Worm (Caenorhabditis elegans) whole organism, L2 larva: Measurements from ENCODE around the gene spat-1.

ENCODE experiments used
- C34F6.9 ChIP-seq: fragments of 150-350 bp; optimal IDR thresholded peaks from 2 replicates; lab custom pipeline; 2014; ENCODE audit warnings: missing biosample characterization, missing genetic modification characterization
- F13H6.1 ChIP-seq: sonication (generic microtip); optimal IDR thresholded peaks from 2 replicates; lab custom pipeline; 2016; ENCODE audit warnings: missing genetic modification characterization, missing compliant biosample characterization
- R02D3.7 ChIP-seq: fragments of 150-350 bp; optimal IDR thresholded peaks from 2 replicates; lab custom pipeline; 2014; ENCODE audit warnings: missing biosample characterization, missing genetic modification characterization
- Y55F3AM.14 ChIP-seq: fragments of 200-800 bp; sonication (Bioruptor generic); optimal IDR thresholded peaks from 2 replicates; lab custom pipeline; 2018; ENCODE audit warnings: mild to moderate bottlenecking, missing genetic modification characterization, missing compliant biosample characterization
- ZK546.5 ChIP-seq: sonication (generic microtip); optimal IDR thresholded peaks from 2 replicates; lab custom pipeline; 2017; ENCODE audit warnings: missing biosample characterization, missing genetic modification characterization
- alr-1 ChIP-seq: fragments of 150-350 bp; optimal IDR thresholded peaks from 2 replicates; lab custom pipeline; 2014; ENCODE audit warnings: missing biosample characterization, missing genetic modification characterization
- aly-2 ChIP-seq: fragments of 150-350 bp; optimal IDR thresholded peaks from 2 replicates; lab custom pipeline; 2014; ENCODE audit warnings: missing biosample characterization, missing genetic modification characterization
- ama-1 ChIP-seq: fragments of 150-350 bp; optimal IDR thresholded peaks from 2 replicates; lab custom pipeline; 2018; ENCODE audit warnings: inconsistent platforms
- blmp-1 ChIP-seq: sonication (generic microtip); optimal IDR thresholded peaks from 2 replicates; lab custom pipeline; 2017; ENCODE audit warnings: missing genetic modification characterization, mild to moderate bottlenecking, missing compliant biosample characterization, antibody characterized with exemption, moderate library complexity; ENCODE audit not compliant: insufficient read depth
- ceh-16 ChIP-seq: fragments of 150-350 bp; optimal IDR thresholded peaks from 2 replicates; lab custom pipeline; 2014; ENCODE audit warnings: missing biosample characterization, missing genetic modification characterization
- ceh-82 ChIP-seq: fragments of 150-350 bp; optimal IDR thresholded peaks from 2 replicates; lab custom pipeline; 2014; ENCODE audit warnings: missing biosample characterization, missing genetic modification characterization
- crh-2 ChIP-seq: sonication (generic microtip); optimal IDR thresholded peaks from 2 replicates; lab custom pipeline; 2017; ENCODE audit warnings: missing biosample characterization, missing genetic modification characterization
- dmd-4 ChIP-seq: sonication (generic microtip); optimal IDR thresholded peaks from 2 replicates; lab custom pipeline; 2017; ENCODE audit warnings: missing biosample characterization, missing genetic modification characterization
- egl-27 ChIP-seq: sonication (generic microtip); optimal IDR thresholded peaks from 3 replicates; lab custom pipeline; 2017; ENCODE audit warnings: missing biosample characterization, missing genetic modification reagents, missing genetic modification characterization
- elt-1 ChIP-seq: fragments of 150-350 bp; optimal IDR thresholded peaks from 2 replicates; lab custom pipeline; 2014; ENCODE audit warnings: missing biosample characterization, missing genetic modification characterization
- elt-3 ChIP-seq: sonication (generic microtip); optimal IDR thresholded peaks from 2 replicates; lab custom pipeline; 2017; ENCODE audit warnings: missing biosample characterization, missing genetic modification characterization
- fos-1 ChIP-seq: fragments of 150-350 bp; optimal IDR thresholded peaks from 2 replicates; lab custom pipeline; 2014; ENCODE audit warnings: missing biosample characterization, missing genetic modification characterization
- gmeb-1 ChIP-seq: fragments of 150-350 bp; optimal IDR thresholded peaks from 2 replicates; lab custom pipeline; 2014; ENCODE audit warnings: missing biosample characterization, missing genetic modification characterization
- lin-11 ChIP-seq: fragments of 150-350 bp; sonication (generic microtip); optimal IDR thresholded peaks from 2 replicates; lab custom pipeline; 2014; ENCODE audit warnings: missing biosample characterization, missing genetic modification characterization, inconsistent platforms, mixed read lengths
- lin-13 ChIP-seq: fragments of 150-350 bp; optimal IDR thresholded peaks from 2 replicates; lab custom pipeline; 2014; ENCODE audit warnings: missing biosample characterization, missing genetic modification reagents, missing genetic modification characterization
- lin-39 ChIP-seq: fragments of 150-350 bp; optimal IDR thresholded peaks from 2 replicates; lab custom pipeline; 2014; ENCODE audit warnings: missing biosample characterization, missing genetic modification reagents, missing genetic modification characterization
- lsy-2 ChIP-seq, 2 experiments: fragments of 150-350 bp in 1 of 2; sonication (generic microtip) in 1 of 2; optimal IDR thresholded peaks; 2 replicates each; lab custom pipeline; 2014 to 2017; ENCODE audit warnings: missing biosample characterization in 2 of 2, missing genetic modification characterization in 2 of 2
- mab-5 ChIP-seq: fragments of 150-350 bp; optimal IDR thresholded peaks from 2 replicates; lab custom pipeline; 2014; ENCODE audit warnings: missing biosample characterization, missing genetic modification characterization
- mbf-1 ChIP-seq: sonication (generic microtip); optimal IDR thresholded peaks from 2 replicates; lab custom pipeline; 2017; ENCODE audit warnings: missing biosample characterization, missing genetic modification characterization
- mdl-1 ChIP-seq, 2 experiments: fragments of 150-350 bp in 1 of 2; sonication (generic microtip) in 1 of 2; optimal IDR thresholded peaks; 2 replicates each; lab custom pipeline; 2017; ENCODE audit warnings: missing biosample characterization in 2 of 2, missing genetic modification characterization in 2 of 2
- nhr-10 ChIP-seq: sonication (generic microtip); optimal IDR thresholded peaks from 2 replicates; lab custom pipeline; 2017; ENCODE audit warnings: missing biosample characterization, missing genetic modification characterization
- nhr-11 ChIP-seq: fragments of 150-350 bp; optimal IDR thresholded peaks from 2 replicates; lab custom pipeline; 2014; ENCODE audit warnings: missing biosample characterization, missing genetic modification characterization
- nhr-12 ChIP-seq: fragments of 150-350 bp; optimal IDR thresholded peaks from 2 replicates; lab custom pipeline; 2014; ENCODE audit warnings: missing biosample characterization, missing genetic modification characterization
- nhr-129 ChIP-seq: fragments of 150-350 bp; optimal IDR thresholded peaks from 2 replicates; lab custom pipeline; 2014; ENCODE audit warnings: missing biosample characterization, missing genetic modification characterization
- nhr-21 ChIP-seq: fragments of 150-350 bp; optimal IDR thresholded peaks from 2 replicates; lab custom pipeline; 2014; ENCODE audit warnings: missing biosample characterization, missing genetic modification characterization
- nhr-23 ChIP-seq: fragments of 150-350 bp; optimal IDR thresholded peaks from 2 replicates; lab custom pipeline; 2014; ENCODE audit warnings: missing biosample characterization, missing genetic modification reagents, missing genetic modification characterization
- nhr-237 ChIP-seq: fragments of 150-350 bp; optimal IDR thresholded peaks from 2 replicates; lab custom pipeline; 2014; ENCODE audit warnings: missing biosample characterization, missing genetic modification characterization
- nhr-25 ChIP-seq: fragments of 150-350 bp; sonication (generic microtip); optimal IDR thresholded peaks from 3 replicates; lab custom pipeline; 2014; ENCODE audit warnings: missing biosample characterization, missing genetic modification characterization
- nhr-6 ChIP-seq: fragments of 150-350 bp; optimal IDR thresholded peaks from 2 replicates; lab custom pipeline; 2014; ENCODE audit warnings: missing biosample characterization, missing genetic modification characterization
- nhr-77 ChIP-seq: fragments of 150-350 bp; optimal IDR thresholded peaks from 2 replicates; lab custom pipeline; 2014; ENCODE audit warnings: missing biosample characterization, missing genetic modification characterization
- peb-1 ChIP-seq: fragments of 150-350 bp; optimal IDR thresholded peaks from 2 replicates; lab custom pipeline; 2014; ENCODE audit warnings: missing biosample characterization, missing genetic modification characterization
- sem-4 ChIP-seq: fragments of 150-350 bp; optimal IDR thresholded peaks from 2 replicates; lab custom pipeline; 2014; ENCODE audit warnings: missing biosample characterization, missing genetic modification reagents, missing genetic modification characterization
- skn-1 ChIP-seq: sonication (generic microtip); optimal IDR thresholded peaks from 2 replicates; lab custom pipeline; 2017; ENCODE audit warnings: missing biosample characterization, missing genetic modification characterization
- sma-3 ChIP-seq: sonication (generic microtip); optimal IDR thresholded peaks from 2 replicates; lab custom pipeline; 2016; ENCODE audit warnings: missing genetic modification reagents, missing genetic modification characterization, missing compliant biosample characterization
- sma-9 ChIP-seq, 2 experiments: fragments of 150-350 bp in 1 of 2; sonication (generic microtip) in 1 of 2; optimal IDR thresholded peaks; 2 replicates each; lab custom pipeline; 2014 to 2016; ENCODE audit warnings: missing genetic modification characterization in 2 of 2, mild to moderate bottlenecking in 1 of 2, missing biosample characterization in 1 of 2, missing compliant biosample characterization in 1 of 2, missing genetic modification reagents in 1 of 2, moderate library complexity in 1 of 2
- snpc-4 ChIP-seq: fragments of 150-350 bp; optimal IDR thresholded peaks from 2 replicates; lab custom pipeline; 2014; ENCODE audit warnings: missing biosample characterization, missing genetic modification characterization
- unc-39 ChIP-seq: fragments of 150-350 bp; optimal IDR thresholded peaks from 2 replicates; lab custom pipeline; 2014; ENCODE audit warnings: missing biosample characterization, missing genetic modification characterization
- unc-55 ChIP-seq: fragments of 150-350 bp; sonication (generic microtip); optimal IDR thresholded peaks from 3 replicates; lab custom pipeline; 2014; ENCODE audit warnings: missing biosample characterization, missing genetic modification reagents, missing genetic modification characterization
- unc-62 ChIP-seq: fragments of 150-350 bp; optimal IDR thresholded peaks from 2 replicates; lab custom pipeline; 2014; ENCODE audit warnings: missing biosample characterization, missing genetic modification reagents, missing genetic modification characterization
- zag-1 ChIP-seq: fragments of 150-350 bp; optimal IDR thresholded peaks from 2 replicates; lab custom pipeline; 2014; ENCODE audit warnings: missing biosample characterization, missing genetic modification characterization
- ztf-1 ChIP-seq: fragments of 200-800 bp; sonication (Bioruptor generic); conservative IDR thresholded peaks from 2 replicates; pipeline ENCODE4 v1.3.6; 2022; ENCODE audit warnings: missing genetic modification characterization, missing compliant biosample characterization
- ztf-11 ChIP-seq: sonication (generic microtip); optimal IDR thresholded peaks from 2 replicates; lab custom pipeline; 2017; ENCODE audit warnings: missing biosample characterization, missing genetic modification characterization
- ztf-4 ChIP-seq: fragments of 150-350 bp; optimal IDR thresholded peaks from 2 replicates; lab custom pipeline; 2014; ENCODE audit warnings: missing biosample characterization, missing genetic modification characterization

Gene spat-1

ce11 chrII:14496809-14497208 lies 31.7 kb upstream of the spat-1 start:
- peak; percentile 61 for TF ChIP-seq C34F6.9 (tag; lab: Kevin White, UChicago)
- no peak for TF ChIP-seq unc-39
- peak; percentile 86 for TF ChIP-seq nhr-129
- TF ChIP-seq unc-55, result peak; percentile 66
- peak; percentile 88 for TF ChIP-seq crh-2 (tag; lab: Kevin White, UChicago)
- TF ChIP-seq lin-11, result peak; percentile 46
- TF ChIP-seq blmp-1, result peak; percentile 54
- TF ChIP-seq dmd-4 (tag; lab: Kevin White, UChicago), result no peak
- no peak for TF ChIP-seq R02D3.7
- TF ChIP-seq nhr-11 (tag; lab: Kevin White, UChicago), result no peak
- no peak for TF ChIP-seq elt-1 (tag; lab: Kevin White, UChicago)
- TF ChIP-seq skn-1 (tag; lab: Kevin White, UChicago), result peak; percentile 14
- TF ChIP-seq ztf-11 (tag; lab: Kevin White, UChicago), result no peak
- no peak for TF ChIP-seq aly-2 (tag; lab: Kevin White, UChicago)
- no peak for TF ChIP-seq nhr-6 (tag; lab: Kevin White, UChicago)
- peak; percentile 81 for TF ChIP-seq snpc-4 (tag; lab: Kevin White, UChicago)
- peak; percentile 91 for TF ChIP-seq sma-3
- no peak for TF ChIP-seq zag-1 (tag; lab: Kevin White, UChicago)
- no peak for TF ChIP-seq ztf-1 (GFP tag; lab: Robert Waterston, UW)
- TF ChIP-seq nhr-23 (tag; lab: Kevin White, UChicago), result peak; percentile 53
- no peak for TF ChIP-seq nhr-10 (tag; lab: Kevin White, UChicago)
- peak in 1 of 2 experiments; percentile 60 for TF ChIP-seq mdl-1 (tag; optimal IDR thresholded peaks at IDR 0.05; lab: Kevin White, UChicago)
- peak; percentile 70 for TF ChIP-seq F13H6.1 (tag; lab: Kevin White, UChicago)
- no peak for TF ChIP-seq elt-3 (tag; lab: Kevin White, UChicago)
- peak; percentile 62 to 72 for TF ChIP-seq lsy-2 (tag; optimal IDR thresholded peaks at IDR 0.05; lab: Kevin White, UChicago)
- TF ChIP-seq peb-1 (tag; lab: Kevin White, UChicago), result no peak
- TF ChIP-seq mbf-1, result peak; percentile 21
- no peak for TF ChIP-seq ama-1 (lab: Kevin White, UChicago)
- TF ChIP-seq Y55F3AM.14 (GFP tag; lab: Kevin White, UChicago), result peak; percentile 62
- TF ChIP-seq nhr-77, result peak; percentile 84
- no peak for TF ChIP-seq unc-62 (GFP tag; lab: Kevin White, UChicago)
- TF ChIP-seq sma-9 (GFP tag; optimal IDR thresholded peaks at IDR 0.05; lab: Kevin White, UChicago), result peak; percentile 78
- TF ChIP-seq sma-9 (tag; optimal IDR thresholded peaks at IDR 0.05; lab: Kevin White, UChicago), result no peak
- TF ChIP-seq sem-4 (tag; lab: Kevin White, UChicago), result no peak
- TF ChIP-seq egl-27 (tag; lab: Kevin White, UChicago), result peak; percentile 54
- no peak for TF ChIP-seq lin-39 (tag; lab: Kevin White, UChicago)
- no peak for TF ChIP-seq ZK546.5 (tag; lab: Kevin White, UChicago)
- peak; percentile 93 for TF ChIP-seq nhr-21 (tag; lab: Kevin White, UChicago)
- no peak for TF ChIP-seq alr-1 (tag; lab: Kevin White, UChicago)
- TF ChIP-seq nhr-237, result no peak
- peak; percentile 65 for TF ChIP-seq ztf-4 (tag; lab: Kevin White, UChicago)
- TF ChIP-seq ceh-82 (tag; lab: Kevin White, UChicago), result no peak
- peak; percentile 74 for TF ChIP-seq fos-1 (tag; lab: Kevin White, UChicago)
- peak; percentile 72 for TF ChIP-seq ceh-16 (tag; lab: Kevin White, UChicago)
- no peak for TF ChIP-seq mab-5 (tag; lab: Kevin White, UChicago)
- no peak for TF ChIP-seq nhr-12 (tag; lab: Kevin White, UChicago)
- peak; percentile 72 for TF ChIP-seq gmeb-1 (tag; lab: Kevin White, UChicago)
- TF ChIP-seq lin-13, result peak; percentile 76
- peak; percentile 64 for TF ChIP-seq nhr-25
